Worm (Caenorhabditis elegans): Measurements from ENCODE around the gene fbxb-105.

Gene fbxb-105

DNA sequence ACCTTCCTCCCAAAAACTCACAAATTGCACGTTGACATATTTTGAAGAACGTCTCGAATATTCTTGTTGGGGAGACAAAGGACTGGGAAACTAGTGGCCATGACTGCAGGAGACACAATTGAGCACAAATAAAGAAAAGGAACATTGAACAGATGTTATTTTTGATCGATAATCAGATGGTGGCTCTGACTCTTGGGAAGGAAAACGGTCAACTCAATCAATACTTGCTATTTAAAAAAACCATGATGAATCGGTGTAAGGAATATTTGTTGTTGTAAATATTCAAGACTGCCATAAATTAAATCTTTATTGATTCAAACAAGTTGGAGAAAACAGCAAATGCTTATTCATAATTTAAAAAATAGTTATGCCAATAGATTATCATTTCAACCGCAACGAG is at the start of gene fbxb-105:
Gene fbxb-105 (minus strand): TSS at position 101 of the 400 bp plus-strand sequence.
- no peak for TF ChIP-seq jun-1 (tag; optimal IDR thresholded peaks at IDR 0.05)
- no peak for TF ChIP-seq ZK546.5 (tag; optimal IDR thresholded peaks at IDR 0.05)
- no peak for TF ChIP-seq nhr-23 (tag; optimal IDR thresholded peaks at IDR 0.05)
- no peak for TF ChIP-seq ceh-9 (tag; optimal IDR thresholded peaks at IDR 0.05)
- TF ChIP-seq elt-3 (tag; optimal IDR thresholded peaks at IDR 0.05) = no peak
- no peak for TF ChIP-seq tbx-2 (tag; optimal IDR thresholded peaks at IDR 0.05)
- no peak for TF ChIP-seq sea-2 (GFP tag; optimal IDR thresholded peaks at IDR 0.05)
- no peak for TF ChIP-seq unc-62 (GFP tag; optimal IDR thresholded peaks at IDR 0.05)
- TF ChIP-seq fos-1 (tag; optimal IDR thresholded peaks at IDR 0.05) = no peak
- no peak for TF ChIP-seq ceh-28 (tag; optimal IDR thresholded peaks at IDR 0.05)
- no peak for TF ChIP-seq nhr-76 (tag; optimal IDR thresholded peaks at IDR 0.05)
- no peak for TF ChIP-seq mml-1 (tag; optimal IDR thresholded peaks at IDR 0.05)
- TF ChIP-seq egl-5 (tag; optimal IDR thresholded peaks at IDR 0.05) = no peak

DNA sequence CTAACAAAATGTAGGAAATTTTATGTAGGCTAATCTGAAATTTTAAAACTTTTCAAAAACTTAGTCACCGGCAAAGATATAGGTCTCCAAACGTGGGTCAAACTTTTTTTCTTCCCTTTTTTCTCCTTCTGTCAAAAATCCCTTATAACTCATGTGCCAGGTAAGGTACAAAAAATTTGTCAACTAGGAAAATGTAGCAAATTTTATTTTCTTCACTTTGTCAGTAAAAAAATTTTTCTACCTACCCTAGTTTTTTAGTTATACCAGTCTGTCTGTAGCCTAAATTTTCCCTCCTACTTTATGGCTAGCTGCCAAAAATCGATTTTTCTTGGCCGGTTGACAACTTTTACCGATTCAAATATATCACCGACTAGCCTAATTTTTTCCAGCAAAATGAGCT is 46.0 kb upstream of the fbxb-105 start, which contains the start of gene set-13:
Gene set-13 (plus strand): TSS at position 301 of the 400 bp plus-strand sequence.
- no peak for TF ChIP-seq ztf-11 (tag; optimal IDR thresholded peaks at IDR 0.05)
- TF ChIP-seq mdl-1 (tag; optimal IDR thresholded peaks at IDR 0.05) = no peak
- no peak for TF ChIP-seq nhr-67 (tag; optimal IDR thresholded peaks at IDR 0.05)
- TF ChIP-seq ama-1 (optimal IDR thresholded peaks at IDR 0.05) = no peak
- no peak for TF ChIP-seq tbx-2 (tag; optimal IDR thresholded peaks at IDR 0.05)
- no peak for TF ChIP-seq eor-1 (tag; optimal IDR thresholded peaks at IDR 0.05)
- no peak for TF ChIP-seq snpc-4 (tag; optimal IDR thresholded peaks at IDR 0.05)
- no peak for TF ChIP-seq fkh-2 (tag; optimal IDR thresholded peaks at IDR 0.05)
- no peak for TF ChIP-seq ceh-9 (tag; optimal IDR thresholded peaks at IDR 0.05)
- TF ChIP-seq skn-1 (tag; optimal IDR thresholded peaks at IDR 0.05) = no peak
- no peak for TF ChIP-seq elt-1 (tag; optimal IDR thresholded peaks at IDR 0.05)
- TF ChIP-seq nfya-1 (tag; optimal IDR thresholded peaks at IDR 0.05; ENCODE audit: insufficient read depth) = no peak

DNA sequence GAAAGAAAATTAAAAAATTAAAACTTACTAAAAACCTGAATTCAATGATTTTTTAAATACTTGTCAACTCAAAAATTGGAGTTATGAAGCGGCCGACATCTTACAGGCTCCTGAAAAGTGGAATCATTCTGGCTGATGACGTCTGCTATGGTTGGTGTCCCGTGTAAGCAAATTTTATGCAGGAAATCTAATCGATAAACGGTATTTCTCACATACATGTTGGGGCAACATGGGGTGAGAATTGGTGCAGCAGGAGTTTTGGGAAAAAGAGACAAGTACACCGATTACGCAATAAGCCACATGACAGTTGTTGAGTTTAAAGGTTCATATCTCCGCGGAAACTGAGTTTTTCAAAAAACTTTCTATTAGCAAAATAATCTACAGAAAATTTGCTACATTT is 44.8 kb upstream of the fbxb-105 start, which contains the start of gene K12H6.2:
Gene K12H6.2 (minus strand): TSS at position 101 of the 400 bp plus-strand sequence.
- TF ChIP-seq lin-39 (tag; optimal IDR thresholded peaks at IDR 0.05) (no peak), tbx-2 (tag; optimal IDR thresholded peaks at IDR 0.05) (no peak), ama-1 (optimal IDR thresholded peaks at IDR 0.05) (no peak), zag-1 (tag; optimal IDR thresholded peaks at IDR 0.05) (no peak), hmg-11 (tag; optimal IDR thresholded peaks at IDR 0.05) (no peak), elt-1 (tag; optimal IDR thresholded peaks at IDR 0.05) (no peak), nhr-11 (tag; optimal IDR thresholded peaks at IDR 0.05) (no peak), nhr-43 (tag; optimal IDR thresholded peaks at IDR 0.05; ENCODE audit: poor library complexity, severe bottlenecking) (no peak), sea-2 (GFP tag; optimal IDR thresholded peaks at IDR 0.05) (no peak), fkh-2 (tag; optimal IDR thresholded peaks at IDR 0.05) (no peak), nhr-76 (tag; optimal IDR thresholded peaks at IDR 0.05) (no peak), lin-15B (tag; optimal IDR thresholded peaks at IDR 0.05) (no peak), lsy-12 (tag; optimal IDR thresholded peaks at IDR 0.05) (no peak), pha-4 (tag; optimal IDR thresholded peaks at IDR 0.05) (no peak), nhr-12 (tag; optimal IDR thresholded peaks at IDR 0.05) (no peak), egl-27 (tag; optimal IDR thresholded peaks at IDR 0.05) (no peak), daf-12 (tag; optimal IDR thresholded peaks at IDR 0.05) (no peak), ZK546.5 (tag; optimal IDR thresholded peaks at IDR 0.05) (no peak), jun-1 (tag; optimal IDR thresholded peaks at IDR 0.05) (no peak)

- no peak for TF ChIP-seq pqm-1 (tag; optimal IDR thresholded peaks at IDR 0.05)
- no peak for TF ChIP-seq aly-2 (tag; optimal IDR thresholded peaks at IDR 0.05)
- TF ChIP-seq ceh-82 (tag; optimal IDR thresholded peaks at IDR 0.05) = no peak
- no peak for TF ChIP-seq nhr-11 (tag; optimal IDR thresholded peaks at IDR 0.05)
- no peak for TF ChIP-seq ceh-28 (tag; optimal IDR thresholded peaks at IDR 0.05)
- no peak for TF ChIP-seq fos-1 (tag; optimal IDR thresholded peaks at IDR 0.05)
- no peak for TF ChIP-seq unc-39 (tag; optimal IDR thresholded peaks at IDR 0.05)
- TF ChIP-seq egl-27 (tag; optimal IDR thresholded peaks at IDR 0.05) = no peak
- TF ChIP-seq snpc-4 (tag; optimal IDR thresholded peaks at IDR 0.05) = no peak
- TF ChIP-seq nhr-28 (tag; optimal IDR thresholded peaks at IDR 0.05) = no peak
- no peak for TF ChIP-seq ama-1 (optimal IDR thresholded peaks at IDR 0.05)
- TF ChIP-seq elt-1 (tag; optimal IDR thresholded peaks at IDR 0.05) = no peak
- no peak for TF ChIP-seq nhr-67 (tag; optimal IDR thresholded peaks at IDR 0.05)
Observed at ce11 chrII:2815017-2815416, 44.3 kb upstream of the fbxb-105 start.
